Worm (Caenorhabditis elegans) whole organism, late embryonic: ENCODE data around the gene kynu-1.

Experiments used
- C38D4.7 ChIP-seq: fragments of 200-800 bp; sonication (Bioruptor generic); optimal IDR thresholded peaks from 2 replicates; lab custom pipeline; 2018; ENCODE audit warnings: mild to moderate bottlenecking, missing genetic modification characterization, moderate library complexity, missing compliant biosample characterization
- ceh-14 ChIP-seq: sonication (generic microtip); optimal IDR thresholded peaks from 2 replicates; lab custom pipeline; 2016; ENCODE audit warnings: missing genotype, missing genetic modification characterization, missing compliant biosample characterization
- ceh-24 ChIP-seq: sonication (generic microtip); optimal IDR thresholded peaks from 2 replicates; lab custom pipeline; 2016; ENCODE audit warnings: mild to moderate bottlenecking, missing genetic modification characterization, missing compliant biosample characterization
- ceh-30 ChIP-seq: fragments of 150-350 bp; optimal IDR thresholded peaks from 2 replicates; lab custom pipeline; 2014; ENCODE audit warnings: missing biosample characterization, missing genetic modification characterization
- fkh-10 ChIP-seq: fragments of 150-350 bp; optimal IDR thresholded peaks from 2 replicates; lab custom pipeline; 2014; ENCODE audit warnings: missing biosample characterization, missing genetic modification reagents, missing genetic modification characterization
- hlh-6 ChIP-seq: sonication (generic microtip); optimal IDR thresholded peaks from 2 replicates; lab custom pipeline; 2016; ENCODE audit warnings: missing genotype, missing genetic modification characterization, missing compliant biosample characterization
- nfya-1 ChIP-seq: sonication (generic microtip); optimal IDR thresholded peaks from 2 replicates; lab custom pipeline; 2017; ENCODE audit warnings: missing genetic modification characterization, mild to moderate bottlenecking, missing compliant biosample characterization, antibody characterized with exemption, moderate library complexity
- pat-9 ChIP-seq: fragments of 200-800 bp; sonication (Bioruptor generic); optimal IDR thresholded peaks from 2 replicates; lab custom pipeline; 2018; ENCODE audit warnings: mild to moderate bottlenecking, missing genetic modification characterization, moderate library complexity, missing compliant biosample characterization
- unc-86 ChIP-seq: sonication (generic microtip); optimal IDR thresholded peaks from 2 replicates; lab custom pipeline; 2016; ENCODE audit warnings: missing genetic modification characterization, missing compliant biosample characterization

- TF ChIP-seq ceh-24 (tag; lab: Kevin White, UChicago) = no peak
- TF ChIP-seq pat-9 (tag; lab: Kevin White, UChicago) = no peak
- no peak for TF ChIP-seq fkh-10 (GFP tag; lab: Kevin White, UChicago)
- no peak for TF ChIP-seq ceh-14
- no peak for TF ChIP-seq hlh-6 (tag; lab: Kevin White, UChicago)
- TF ChIP-seq unc-86 (tag; lab: Kevin White, UChicago) = no peak
- TF ChIP-seq nfya-1 (tag; lab: Kevin White, UChicago) = no peak
- no peak for TF ChIP-seq C38D4.7 (GFP tag; lab: Kevin White, UChicago)
- TF ChIP-seq ceh-30 (tag; lab: Kevin White, UChicago) = no peak
Measured at ce11 chrX:6064385-6064784, 44.8 kb downstream of the kynu-1 start.
